Fruit fly (Drosophila melanogaster): Measurements from ENCODE around the gene CG5645.
A peak's percentile ranks its signal among the peaks of the same experiment; 100 is the strongest.

CG5645 gene

dm6 chr3L:12115966-12116735 lies 20.4 kb downstream of the CG5645 start, which contains the start of gene vers (continued):
- TF ChIP-seq hb (GFP tag; IDR thresholded peaks at IDR 0.05; ENCODE audit: partially characterized antibody) (peak; percentile 84), CG7372 (GFP tag; IDR thresholded peaks at IDR 0.05) (no peak), ssp (GFP tag; IDR thresholded peaks at IDR 0.05) (no peak), CG17912 (GFP tag; optimal IDR thresholded peaks at IDR 0.05) (no peak), fru (optimal IDR thresholded peaks at IDR 0.05) (no peak), HmgZ (tag; optimal IDR thresholded peaks at IDR 0.05) (peak; percentile 43), bowl (GFP tag; IDR thresholded peaks at IDR 0.05) (no peak), Awh (GFP tag; IDR thresholded peaks at IDR 0.05) (peak; percentile 30; the same call in 1 of the 2 replicates), CG11504 (tag; optimal IDR thresholded peaks at IDR 0.05) (peak; percentile 21), da (GFP tag; optimal IDR thresholded peaks at IDR 0.05) (no peak), CG14965 (GFP tag; optimal IDR thresholded peaks at IDR 0.05; ENCODE audit: borderline replicate concordance) (no peak), CG4854 (GFP tag; optimal IDR thresholded peaks at IDR 0.05) (no peak), wek (GFP tag; optimal IDR thresholded peaks at IDR 0.05) (no peak), usp (GFP tag; optimal IDR thresholded peaks at IDR 0.05) (no peak), Chrac-16 (GFP tag; optimal IDR thresholded peaks at IDR 0.05) (peak; percentile 6), Dad (GFP tag; optimal IDR thresholded peaks at IDR 0.05) (no peak), Drgx (GFP tag; IDR thresholded peaks at IDR 0.05) (no peak), CG10274 (GFP tag; optimal IDR thresholded peaks at IDR 0.05) (no peak), CG11560 (tag; IDR thresholded peaks at IDR 0.05) (no peak), E2f1 (GFP tag; IDR thresholded peaks at IDR 0.05) (no peak), Atf-2 (GFP tag; optimal IDR thresholded peaks at IDR 0.05) (no peak), Lhr (GFP tag; optimal IDR thresholded peaks at IDR 0.05) (no peak), Xbp1 (GFP tag; optimal IDR thresholded peaks at IDR 0.05) (peak; percentile 4), hth (optimal IDR thresholded peaks at IDR 0.05) (no peak), CG4424 (GFP tag; optimal IDR thresholded peaks at IDR 0.05) (no peak), CG8290 (GFP tag; optimal IDR thresholded peaks at IDR 0.05) (no peak), CG8290 (tag; optimal IDR thresholded peaks at IDR 0.05) (peak in 1 of 2 experiments; percentile 63), sob (GFP tag; IDR thresholded peaks at IDR 0.05) (peak; percentile 56), CG1024 (GFP tag; IDR thresholded peaks at IDR 0.05) (no peak), Atf6 (GFP tag; IDR thresholded peaks at IDR 0.05) (peak; percentile 17; the same call in 1 of the 2 replicates), cwo (GFP tag; optimal IDR thresholded peaks at IDR 0.05) (no peak), CG2116 (GFP tag; optimal IDR thresholded peaks at IDR 0.05) (peak; percentile 79), CG17385 (GFP tag; optimal IDR thresholded peaks at IDR 0.05) (no peak), CG32767 (GFP tag; IDR thresholded peaks at IDR 0.05) (no peak), pb (GFP tag; optimal IDR thresholded peaks at IDR 0.05) (no peak), Adf1 (GFP tag; IDR thresholded peaks at IDR 0.05) (no peak; the same call in 1 of the 2 replicates), CG4707 (GFP tag; optimal IDR thresholded peaks at IDR 0.05) (no peak), az2 (GFP tag; optimal IDR thresholded peaks at IDR 0.05) (no peak), CG13894 (tag; optimal IDR thresholded peaks at IDR 0.05) (no peak), so (GFP tag; IDR thresholded peaks at IDR 0.05) (no peak), CG2889 (GFP tag; IDR thresholded peaks at IDR 0.05) (no peak), CG34422 (GFP tag; IDR thresholded peaks at IDR 0.05) (no peak), Trl (optimal IDR thresholded peaks at IDR 0.05) (no peak), Trl (GFP tag; optimal IDR thresholded peaks at IDR 0.05) (peak; percentile 52), tin (GFP tag; optimal IDR thresholded peaks at IDR 0.05) (peak; percentile 23), CG18011 (GFP tag; optimal IDR thresholded peaks at IDR 0.05) (no peak), zf30C (GFP tag; optimal IDR thresholded peaks at IDR 0.05) (no peak), Ptx1 (GFP tag; IDR thresholded peaks at IDR 0.05) (no peak), Tbp (GFP tag; optimal IDR thresholded peaks at IDR 0.05) (no peak), croc (GFP tag; conservative IDR thresholded peaks at IDR 0.05) (no peak), CG13775 (GFP tag; optimal IDR thresholded peaks at IDR 0.05) (no peak), klu (GFP tag; IDR thresholded peaks at IDR 0.05) (no peak), peb (GFP tag; IDR thresholded peaks at IDR 0.05) (no peak)
